Fruit fly (Drosophila melanogaster) whole organism, embryonic: ENCODE data around the gene CG9471.

Source experiments
- Adf1 ChIP-seq: fragments of 200-800 bp; sonication (Bioruptor generic); IDR thresholded peaks from 2 replicates; pipeline ENCODE4 v1.3.6; 2022; ENCODE audit warnings: missing biosample characterization, missing genetic modification characterization
- CG16815 ChIP-seq: fragments of 200-800 bp; sonication (Bioruptor generic); optimal IDR thresholded peaks from 3 replicates; lab custom pipeline; 2017; ENCODE audit warnings: missing biosample characterization, mild to moderate bottlenecking, missing genetic modification characterization
- CG3838 ChIP-seq: fragments of 200-800 bp; sonication (Bioruptor generic); optimal IDR thresholded peaks from 3 replicates; lab custom pipeline; 2016; ENCODE audit warnings: missing biosample characterization, missing genetic modification characterization
- CG4282 ChIP-seq: fragments of 200-800 bp; sonication (Bioruptor generic); optimal IDR thresholded peaks from 2 replicates; lab custom pipeline; 2016; ENCODE audit warnings: missing biosample characterization, missing genetic modification characterization
- NfI ChIP-seq: fragments of 200-800 bp; sonication (Bioruptor generic); optimal IDR thresholded peaks from 3 replicates; lab custom pipeline; 2018; ENCODE audit warnings: missing biosample characterization, mild to moderate bottlenecking, missing genetic modification characterization, moderate library complexity
- Oli ChIP-seq: fragments of 200-800 bp; sonication (Bioruptor generic); optimal IDR thresholded peaks from 2 replicates; lab custom pipeline; 2018; ENCODE audit warnings: missing biosample characterization, mild to moderate bottlenecking, missing genetic modification characterization, moderate library complexity
- bcd ChIP-seq: fragments of 200-800 bp; sonication (Bioruptor generic); optimal IDR thresholded peaks from 2 replicates; lab custom pipeline; 2017; ENCODE audit warnings: missing biosample characterization, mild to moderate bottlenecking, missing genetic modification characterization
- corto ChIP-seq: fragments of 200-800 bp; sonication (Bioruptor generic); optimal IDR thresholded peaks from 2 replicates; lab custom pipeline; 2016; ENCODE audit warnings: missing biosample characterization, mild to moderate bottlenecking, missing genetic modification characterization, moderate library complexity
- hkb ChIP-seq, 2 experiments: fragments of 200-800 bp in 1 of 2; fragments of >200 bp in 1 of 2; sonication (Bioruptor generic) in 1 of 2; IDR thresholded peaks in 1 of 2; optimal IDR thresholded peaks in 1 of 2; 2 replicates each; pipeline versions ENCODE4 v1.3.6 to Lab custom; 2017 to 2022; ENCODE audit warnings: missing biosample characterization in 1 of 2, missing genetic modification characterization in 1 of 2
- mam ChIP-seq: fragments of 200-800 bp; sonication (Bioruptor generic); optimal IDR thresholded peaks from 3 replicates; lab custom pipeline; 2016; ENCODE audit warnings: missing biosample characterization, missing genetic modification characterization
- pan ChIP-seq, 4 experiments: fragments of >200 bp in 3 of 4; fragments of 200-800 bp in 1 of 4; sonication (Bioruptor generic) in 1 of 4; optimal IDR thresholded peaks in 3 of 4; IDR thresholded peaks in 1 of 4; 2 replicates each; pipeline versions ENCODE4 v1.3.6 to Lab custom; 2017 to 2022; ENCODE audit warnings: missing biosample characterization in 2 of 4, missing genetic modification characterization in 2 of 4, mixed read lengths in 1 of 4
- sens ChIP-seq: fragments of 200-800 bp; sonication (Bioruptor generic); peaks from one replicate; lab custom pipeline; 2016; ENCODE audit warnings: missing biosample characterization, missing genetic modification characterization

dm6 chr3R:9747875-9747899 lies 23.7 kb downstream of the CG9471 start, which contains the start of gene PpD3:
- no peak for TF ChIP-seq CG3838 (GFP tag; lab: Kevin White, UChicago)
- TF ChIP-seq pan (optimal IDR thresholded peaks at IDR 0.05; lab: Kevin White, UChicago), result no peak
- no peak for TF ChIP-seq pan (GFP tag; optimal IDR thresholded peaks at IDR 0.05 in 1 of 2, IDR thresholded peaks at IDR 0.05 in 1 of 2)
- TF ChIP-seq corto, result no peak
- TF ChIP-seq CG4282 (GFP tag; lab: Kevin White, UChicago), result no peak
- no peak for TF ChIP-seq Adf1
- no peak for TF ChIP-seq bcd (GFP tag; lab: Kevin White, UChicago)
- no peak for TF ChIP-seq CG16815 (GFP tag; lab: Kevin White, UChicago)
- no peak for TF ChIP-seq NfI (GFP tag; lab: Kevin White, UChicago)
- no peak for TF ChIP-seq Oli
- TF ChIP-seq mam (GFP tag; lab: Kevin White, UChicago), result no peak
- TF ChIP-seq sens, result no peak
- no peak for TF ChIP-seq hkb (optimal IDR thresholded peaks at IDR 0.05; lab: Kevin White, UChicago)
- TF ChIP-seq hkb (GFP tag; IDR thresholded peaks at IDR 0.05; lab: Robert Waterston, UW), result no peak
